Worm (Caenorhabditis elegans) whole organism, mixed stage, embryonic: Measurements from ENCODE around the gene F10G7.5.

ENCODE experiments used
- M03D4.4 ChIP-seq: sonication (generic microtip); optimal IDR thresholded peaks from 2 replicates; lab custom pipeline; 2017; ENCODE audit warnings: mild to moderate bottlenecking, missing genetic modification characterization, missing compliant biosample characterization
- bed-3 ChIP-seq: fragments of 200-800 bp; sonication (Bioruptor generic); optimal IDR thresholded peaks from 3 replicates; lab custom pipeline; 2018; ENCODE audit warnings: mild to moderate bottlenecking, missing genetic modification characterization, moderate library complexity, missing compliant biosample characterization
- blmp-1 ChIP-seq: fragments of 150-350 bp; optimal IDR thresholded peaks from 2 replicates; lab custom pipeline; 2014; ENCODE audit warnings: missing biosample characterization, missing genetic modification characterization
- ceh-39 ChIP-seq: fragments of 150-350 bp; optimal IDR thresholded peaks from 2 replicates; lab custom pipeline; 2014; ENCODE audit warnings: missing biosample characterization, missing genetic modification characterization
- ceh-43 ChIP-seq: fragments of 200-800 bp; sonication (Bioruptor generic); optimal IDR thresholded peaks from 2 replicates; lab custom pipeline; 2018; ENCODE audit warnings: mild to moderate bottlenecking, missing genetic modification characterization, moderate library complexity, missing compliant biosample characterization
- ceh-83 ChIP-seq: fragments of 200-800 bp; sonication (Bioruptor generic); optimal IDR thresholded peaks from 2 replicates; lab custom pipeline; 2018; ENCODE audit warnings: mild to moderate bottlenecking, missing genetic modification characterization, missing compliant biosample characterization
- ces-1 ChIP-seq: fragments of 150-350 bp; optimal IDR thresholded peaks from 2 replicates; lab custom pipeline; 2014; ENCODE audit warnings: missing biosample characterization, missing genetic modification reagents, missing genetic modification characterization
- cnd-1 ChIP-seq: fragments of 200-800 bp; sonication (Bioruptor generic); optimal IDR thresholded peaks from 2 replicates; lab custom pipeline; 2018; ENCODE audit warnings: mild to moderate bottlenecking, missing genetic modification characterization, missing compliant biosample characterization
- drap-1 ChIP-seq: fragments of 200-800 bp; sonication (Bioruptor generic); optimal IDR thresholded peaks from 3 replicates; lab custom pipeline; 2018; ENCODE audit warnings: mild to moderate bottlenecking, missing genetic modification characterization, missing compliant biosample characterization
- elt-1 ChIP-seq: sonication (generic microtip); optimal IDR thresholded peaks from 2 replicates; lab custom pipeline; 2017; ENCODE audit warnings: missing genetic modification characterization, mild to moderate bottlenecking, missing compliant biosample characterization, antibody characterized with exemption, moderate library complexity, borderline replicate concordance; ENCODE audit not compliant: insufficient read depth
- elt-3 ChIP-seq: fragments of 150-350 bp; optimal IDR thresholded peaks from 2 replicates; lab custom pipeline; 2014; ENCODE audit warnings: missing biosample characterization, missing genetic modification characterization
- flh-1 ChIP-seq: fragments of 200-800 bp; sonication (Bioruptor generic); optimal IDR thresholded peaks from 2 replicates; lab custom pipeline; 2018; ENCODE audit warnings: mild to moderate bottlenecking, missing genetic modification characterization, moderate library complexity, missing compliant biosample characterization
- ham-2 ChIP-seq: fragments of 200-800 bp; sonication (Bioruptor generic); optimal IDR thresholded peaks from 2 replicates; lab custom pipeline; 2018; ENCODE audit warnings: mild to moderate bottlenecking, missing genetic modification characterization, missing compliant biosample characterization
- hlh-1 ChIP-seq: fragments of 150-350 bp; optimal IDR thresholded peaks from 2 replicates; lab custom pipeline; 2014; ENCODE audit warnings: missing biosample characterization, missing genetic modification reagents, missing genetic modification characterization
- lin-13 ChIP-seq: fragments of 150-350 bp; optimal IDR thresholded peaks from 2 replicates; lab custom pipeline; 2014; ENCODE audit warnings: missing biosample characterization, missing genetic modification characterization
- lin-32 ChIP-seq: fragments of 200-800 bp; sonication (Bioruptor generic); optimal IDR thresholded peaks from 2 replicates; lab custom pipeline; 2018; ENCODE audit warnings: mild to moderate bottlenecking, missing genetic modification characterization, missing compliant biosample characterization
- lsy-2 ChIP-seq: fragments of 150-350 bp; optimal IDR thresholded peaks from 2 replicates; lab custom pipeline; 2014; ENCODE audit warnings: missing biosample characterization, missing genetic modification characterization
- mab-5 ChIP-seq: fragments of 150-350 bp; optimal IDR thresholded peaks from 2 replicates; lab custom pipeline; 2014; ENCODE audit warnings: missing biosample characterization, missing genetic modification characterization
- mep-1 ChIP-seq: fragments of 150-350 bp; optimal IDR thresholded peaks from 2 replicates; lab custom pipeline; 2017; ENCODE audit warnings: missing biosample characterization, missing genetic modification reagents, missing genetic modification characterization, inconsistent platforms
- mls-2 ChIP-seq: sonication (generic microtip); optimal IDR thresholded peaks from 2 replicates; lab custom pipeline; 2016; ENCODE audit warnings: mild to moderate bottlenecking, missing genetic modification characterization, moderate library complexity, missing compliant biosample characterization
- nhr-12 ChIP-seq: fragments of 150-350 bp; optimal IDR thresholded peaks from 2 replicates; lab custom pipeline; 2014; ENCODE audit warnings: missing biosample characterization, missing genetic modification characterization
- nhr-2 ChIP-seq: fragments of 150-350 bp; optimal IDR thresholded peaks from 2 replicates; lab custom pipeline; 2014; ENCODE audit warnings: missing biosample characterization, missing genetic modification characterization
- nhr-237 ChIP-seq: fragments of 150-350 bp; optimal IDR thresholded peaks from 2 replicates; lab custom pipeline; 2014; ENCODE audit warnings: missing biosample characterization, missing genetic modification characterization
- nhr-28 ChIP-seq: fragments of 150-350 bp; optimal IDR thresholded peaks from 2 replicates; lab custom pipeline; 2014; ENCODE audit warnings: missing biosample characterization, missing genetic modification characterization
- nhr-76 ChIP-seq: sonication (generic microtip); optimal IDR thresholded peaks from 2 replicates; lab custom pipeline; 2017; ENCODE audit warnings: missing biosample characterization, missing genetic modification characterization
- pha-4 ChIP-seq: fragments of 150-350 bp; optimal IDR thresholded peaks from 2 replicates; lab custom pipeline; 2018; ENCODE audit warnings: missing biosample characterization, missing genetic modification reagents, missing genetic modification characterization
- sem-2 ChIP-seq: fragments of 200-800 bp; sonication (Bioruptor generic); optimal IDR thresholded peaks from 2 replicates; lab custom pipeline; 2018; ENCODE audit warnings: mild to moderate bottlenecking, missing genetic modification characterization, missing compliant biosample characterization
- snpc-4 ChIP-seq: fragments of 150-350 bp; optimal IDR thresholded peaks from 2 replicates; lab custom pipeline; 2014; ENCODE audit warnings: missing biosample characterization, missing genetic modification characterization
- sptf-1 ChIP-seq: sonication (generic microtip); optimal IDR thresholded peaks from 2 replicates; lab custom pipeline; 2017; ENCODE audit warnings: mild to moderate bottlenecking, missing genetic modification characterization, moderate library complexity, missing compliant biosample characterization
- tbx-8 ChIP-seq: fragments of 200-800 bp; sonication (Bioruptor generic); optimal IDR thresholded peaks from 2 replicates; lab custom pipeline; 2018; ENCODE audit warnings: mild to moderate bottlenecking, missing genetic modification characterization, moderate library complexity, missing compliant biosample characterization
- unc-120 ChIP-seq: sonication (generic microtip); optimal IDR thresholded peaks from 2 replicates; lab custom pipeline; 2017; ENCODE audit warnings: missing genetic modification characterization, missing compliant biosample characterization; ENCODE audit not compliant: poor library complexity, severe bottlenecking
- unc-39 ChIP-seq: fragments of 150-350 bp; optimal IDR thresholded peaks from 2 replicates; lab custom pipeline; 2014; ENCODE audit warnings: missing biosample characterization, missing genetic modification characterization
- unc-62 ChIP-seq: fragments of 150-350 bp; optimal IDR thresholded peaks from 2 replicates; lab custom pipeline; 2014; ENCODE audit warnings: missing biosample characterization, missing genetic modification reagents, missing genetic modification characterization
- zip-8 ChIP-seq: fragments of 150-350 bp; optimal IDR thresholded peaks from 2 replicates; lab custom pipeline; 2014; ENCODE audit warnings: missing biosample characterization, missing genetic modification characterization
- ztf-11 ChIP-seq: fragments of 150-350 bp; optimal IDR thresholded peaks from 2 replicates; lab custom pipeline; 2014; ENCODE audit warnings: missing biosample characterization, missing genetic modification characterization

F10G7.5 gene

DNA sequence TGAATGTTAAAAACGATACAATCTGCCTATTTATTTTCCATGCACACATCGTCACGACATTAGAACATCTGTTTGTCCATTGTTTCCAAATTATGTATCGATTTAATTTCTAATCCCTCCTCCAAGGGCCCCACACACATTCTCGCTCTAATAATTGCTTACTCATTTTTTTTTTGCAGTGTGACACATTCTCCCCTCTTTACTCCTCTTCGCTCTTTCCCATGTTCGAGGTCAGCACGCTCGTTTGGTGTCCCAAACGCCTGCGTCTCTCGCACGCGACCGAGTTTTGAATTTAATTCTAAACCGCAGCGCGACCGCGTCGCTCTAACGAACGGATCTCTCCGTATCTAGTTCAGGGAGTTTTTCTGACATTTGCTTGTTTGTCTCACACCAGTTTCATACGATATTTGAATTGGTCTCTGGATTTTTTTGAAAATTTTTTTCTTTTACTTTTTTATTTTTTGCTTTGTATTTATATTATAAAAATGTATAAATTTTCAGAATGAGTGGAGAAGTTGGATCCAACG lies 20.6 kb upstream of the F10G7.5 start, which contains the start of the genes clec-140 and hmg-11:
Gene clec-140, plus strand, starts transcription at position 477 of the 527 bp plus-strand sequence.
Gene hmg-11, plus strand, starts transcription at position 502 of the 527 bp plus-strand sequence.
- peak; percentile 43 for TF ChIP-seq unc-120
- no peak for TF ChIP-seq elt-3 (tag; lab: Kevin White, UChicago)
- TF ChIP-seq ceh-39 (tag; lab: Kevin White, UChicago) = peak; percentile 67
- no peak for TF ChIP-seq zip-8 (tag; lab: Kevin White, UChicago)
- TF ChIP-seq elt-1 (tag; lab: Kevin White, UChicago) = no peak
- TF ChIP-seq nhr-2 (tag; lab: Kevin White, UChicago) = peak; percentile 63
- TF ChIP-seq hlh-1 (tag; lab: Kevin White, UChicago) = peak; percentile 19
- TF ChIP-seq lin-13 = peak; percentile 30
- TF ChIP-seq sem-2 = no peak
- no peak for TF ChIP-seq nhr-237 (tag; lab: Kevin White, UChicago)
- peak; percentile 76 for TF ChIP-seq ztf-11 (tag; lab: Kevin White, UChicago)
- TF ChIP-seq ces-1 (GFP tag; lab: Kevin White, UChicago) = peak; percentile 83
- no peak for TF ChIP-seq tbx-8 (GFP tag; lab: Kevin White, UChicago)
- TF ChIP-seq unc-62 = peak; percentile 43
- TF ChIP-seq mab-5 = no peak
- no peak for TF ChIP-seq nhr-76 (tag; lab: Kevin White, UChicago)
- TF ChIP-seq ceh-83 (GFP tag; lab: Kevin White, UChicago) = no peak
- peak; percentile 65 for TF ChIP-seq sptf-1 (tag; lab: Kevin White, UChicago)
- TF ChIP-seq M03D4.4 (tag; lab: Kevin White, UChicago) = no peak
- no peak for TF ChIP-seq blmp-1 (tag; lab: Kevin White, UChicago)
- TF ChIP-seq lin-32 = peak; percentile 59
- TF ChIP-seq nhr-12 = no peak
- TF ChIP-seq cnd-1 (tag; lab: Kevin White, UChicago) = peak; percentile 91
- TF ChIP-seq drap-1 (GFP tag; lab: Kevin White, UChicago) = no peak
- no peak for TF ChIP-seq snpc-4 (tag; lab: Kevin White, UChicago)
- TF ChIP-seq ceh-43 (GFP tag; lab: Kevin White, UChicago) = peak; percentile 22
- TF ChIP-seq bed-3 = no peak
- peak; percentile 90 for TF ChIP-seq mep-1
- peak; percentile 60 for TF ChIP-seq mls-2 (tag; lab: Kevin White, UChicago)
- TF ChIP-seq lsy-2 (tag; lab: Kevin White, UChicago) = peak; percentile 3
- TF ChIP-seq flh-1 (GFP tag; lab: Kevin White, UChicago) = no peak
- TF ChIP-seq pha-4 (tag; lab: Kevin White, UChicago) = peak; percentile 12
- TF ChIP-seq ham-2 (GFP tag; lab: Kevin White, UChicago) = no peak
- TF ChIP-seq nhr-28 (tag; lab: Kevin White, UChicago) = no peak
- TF ChIP-seq unc-39 (tag; lab: Kevin White, UChicago) = no peak

DNA sequence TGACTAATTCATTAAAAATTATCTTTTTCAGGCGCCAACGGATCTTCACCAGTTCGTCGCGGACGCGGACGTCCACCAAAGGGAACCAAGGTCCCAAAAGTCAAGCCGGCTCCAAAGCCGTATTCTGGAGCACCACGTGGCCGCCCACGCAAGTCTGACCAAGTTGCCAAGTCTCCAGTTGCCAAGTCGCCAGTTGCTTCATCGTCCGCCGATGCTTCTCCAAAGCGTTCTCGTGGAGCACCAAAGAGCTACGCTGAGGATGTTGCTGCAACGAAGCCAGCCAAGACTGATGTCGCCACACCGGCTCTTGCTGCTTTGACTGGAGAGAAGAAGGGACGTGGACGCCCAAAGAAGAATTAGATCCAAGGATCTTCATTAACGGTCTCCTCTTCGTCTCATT lies 20.0 kb upstream of the F10G7.5 start:
- TF ChIP-seq unc-120 (no peak), mls-2 (tag; lab: Kevin White, UChicago) (no peak), lin-32 (no peak), blmp-1 (tag; lab: Kevin White, UChicago) (no peak), mep-1 (no peak), lsy-2 (tag; lab: Kevin White, UChicago) (no peak), nhr-28 (tag; lab: Kevin White, UChicago) (no peak), sptf-1 (tag; lab: Kevin White, UChicago) (no peak), bed-3 (no peak), ztf-11 (tag; lab: Kevin White, UChicago) (no peak), nhr-2 (tag; lab: Kevin White, UChicago) (no peak), hlh-1 (tag; lab: Kevin White, UChicago) (no peak), ceh-43 (GFP tag; lab: Kevin White, UChicago) (no peak), unc-39 (tag; lab: Kevin White, UChicago) (no peak), pha-4 (tag; lab: Kevin White, UChicago) (no peak), zip-8 (tag; lab: Kevin White, UChicago) (no peak), sem-2 (no peak)
- TF ChIP-seq, all 35 proteins: peak for 0

DNA sequence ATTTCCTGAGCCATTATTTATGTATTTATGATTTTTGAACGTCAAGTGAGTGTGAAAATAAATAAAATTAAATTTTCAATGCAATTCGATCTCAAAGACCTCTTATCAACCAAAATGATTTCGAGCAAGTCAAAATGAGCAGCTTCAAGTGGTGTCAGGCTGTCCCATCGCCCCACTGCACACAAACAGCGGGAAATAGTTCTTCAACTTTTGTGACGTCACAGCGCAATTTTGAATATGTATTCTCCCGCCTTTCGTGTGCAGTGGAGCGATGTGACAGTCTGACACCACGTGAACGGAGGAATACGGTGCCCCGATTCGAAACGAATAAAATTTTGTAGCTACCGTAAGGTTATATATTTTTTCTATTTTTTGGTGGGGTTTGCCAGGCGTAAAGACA lies 19.5 kb upstream of the F10G7.5 start:
- TF ChIP-seq unc-39 (tag; lab: Kevin White, UChicago) (no peak), mep-1 (no peak), blmp-1 (tag; lab: Kevin White, UChicago) (no peak), ceh-39 (tag; lab: Kevin White, UChicago) (no peak), ces-1 (GFP tag; lab: Kevin White, UChicago) (no peak)
